Worm (Caenorhabditis elegans) whole organism, early embryonic: ENCODE data around the gene clec-73.

Source experiments
- B0310.2 ChIP-seq: sonication (generic microtip); optimal IDR thresholded peaks from 2 replicates; lab custom pipeline; 2016; ENCODE audit warnings: mild to moderate bottlenecking, missing genetic modification characterization, missing compliant biosample characterization
- F13C5.2 ChIP-seq: sonication (generic microtip); optimal IDR thresholded peaks from 2 replicates; lab custom pipeline; 2017; ENCODE audit warnings: mild to moderate bottlenecking, missing genetic modification characterization, inconsistent platforms, missing compliant biosample characterization
- aly-1 ChIP-seq: sonication (generic microtip); optimal IDR thresholded peaks from 2 replicates; lab custom pipeline; 2016; ENCODE audit warnings: missing genetic modification characterization, missing compliant biosample characterization
- ama-1 ChIP-seq: fragments of 150-350 bp; optimal IDR thresholded peaks from 2 replicates; lab custom pipeline; 2014
- ceh-13 ChIP-seq: fragments of 200-800 bp; sonication (Bioruptor generic); optimal IDR thresholded peaks from 2 replicates; lab custom pipeline; 2018; ENCODE audit warnings: mild to moderate bottlenecking, missing genetic modification characterization, missing compliant biosample characterization
- ceh-36 ChIP-seq: sonication (generic microtip); optimal IDR thresholded peaks from 2 replicates; lab custom pipeline; 2016; ENCODE audit warnings: missing genetic modification characterization, inconsistent platforms, missing compliant biosample characterization
- ets-7 ChIP-seq: sonication (generic microtip); optimal IDR thresholded peaks from 2 replicates; lab custom pipeline; 2016; ENCODE audit warnings: missing genotype, missing genetic modification characterization, missing compliant biosample characterization
- flt-1 ChIP-seq: fragments of 200-800 bp; sonication (Bioruptor generic); IDR thresholded peaks from 2 replicates; pipeline ENCODE4 v1.3.6; 2022; ENCODE audit warnings: missing genetic modification characterization, missing compliant biosample characterization
- hmbx-1 ChIP-seq: sonication (generic microtip); optimal IDR thresholded peaks from 2 replicates; lab custom pipeline; 2016; ENCODE audit warnings: mild to moderate bottlenecking, missing genetic modification characterization, missing compliant biosample characterization
- hmg-4 ChIP-seq: fragments of 200-800 bp; sonication (Bioruptor generic); optimal IDR thresholded peaks from 2 replicates; lab custom pipeline; 2018; ENCODE audit warnings: mild to moderate bottlenecking, missing genetic modification characterization, missing compliant biosample characterization
- hnd-1 ChIP-seq: sonication (generic microtip); optimal IDR thresholded peaks from 2 replicates; lab custom pipeline; 2016; ENCODE audit warnings: missing genetic modification characterization, missing compliant biosample characterization
- pes-1 ChIP-seq: fragments of 200-800 bp; sonication (Bioruptor generic); IDR thresholded peaks from 2 replicates; pipeline ENCODE4 v1.3.6; 2022; ENCODE audit warnings: missing genetic modification reagents, missing genetic modification characterization, missing compliant biosample characterization
- scrt-1 ChIP-seq: fragments of 200-800 bp; sonication (Bioruptor generic); IDR thresholded peaks from 2 replicates; pipeline ENCODE4 v1.3.6; 2022; ENCODE audit warnings: missing genetic modification characterization, missing compliant biosample characterization
- sea-1 ChIP-seq: fragments of 200-800 bp; sonication (Bioruptor generic); conservative IDR thresholded peaks from 2 replicates; pipeline ENCODE4 v1.3.6; 2022; ENCODE audit warnings: missing genetic modification characterization, missing compliant biosample characterization
- tbx-11 ChIP-seq: fragments of 200-800 bp; sonication (Bioruptor generic); IDR thresholded peaks from 2 replicates; pipeline ENCODE4 v1.3.6; 2022; ENCODE audit warnings: missing genetic modification characterization, missing compliant biosample characterization
- tbx-37 ChIP-seq: fragments of 200-800 bp; sonication (Bioruptor generic); conservative IDR thresholded peaks from 2 replicates; pipeline ENCODE4 v1.3.6; 2022; ENCODE audit warnings: missing genetic modification reagents, missing genetic modification characterization, missing compliant biosample characterization
- tra-4 ChIP-seq: sonication (generic microtip); optimal IDR thresholded peaks from 2 replicates; lab custom pipeline; 2017; ENCODE audit warnings: missing genetic modification characterization, missing compliant biosample characterization

The clec-73 gene

DNA sequence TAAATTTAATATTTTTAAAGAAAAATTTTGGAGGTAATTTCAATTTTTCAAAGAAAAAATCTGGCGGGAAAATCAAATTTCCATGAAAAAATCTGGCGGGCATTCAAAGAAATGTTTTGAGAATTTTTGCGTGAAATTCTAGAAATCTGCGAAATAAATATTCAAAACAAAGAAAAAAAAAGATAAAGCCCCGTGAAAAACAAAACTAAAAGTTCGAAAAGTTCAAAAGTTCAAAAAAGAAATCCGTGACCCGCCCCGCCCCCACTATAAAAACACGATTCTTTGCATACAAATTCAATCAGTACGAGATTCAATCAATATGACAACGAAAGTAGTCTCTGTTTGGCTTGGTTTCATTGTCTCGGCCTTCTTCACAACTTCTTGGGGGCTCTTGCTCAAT lies 17.1 kb upstream of the clec-73 start, which contains the start of gene clec-79:
clec-79 (plus strand) TSS at position 301 of the 400 bp plus-strand sequence.
- no peak for TF ChIP-seq B0310.2 (tag; lab: Kevin White, UChicago)
- TF ChIP-seq hnd-1 (tag; lab: Kevin White, UChicago): no peak
- TF ChIP-seq flt-1 (GFP tag; lab: Robert Waterston, UW): no peak
- no peak for TF ChIP-seq ets-7
- no peak for TF ChIP-seq ceh-36 (tag; lab: Kevin White, UChicago)
- TF ChIP-seq aly-1 (tag; lab: Kevin White, UChicago): no peak
- no peak for TF ChIP-seq pes-1 (GFP tag; lab: Robert Waterston, UW)
- no peak for TF ChIP-seq hmbx-1 (tag; lab: Kevin White, UChicago)
- TF ChIP-seq tbx-11 (GFP tag; lab: Robert Waterston, UW): no peak
- TF ChIP-seq ceh-13: no peak
- TF ChIP-seq tbx-37 (GFP tag; lab: Robert Waterston, UW): no peak
- TF ChIP-seq ama-1 (lab: Kevin White, UChicago): no peak
- TF ChIP-seq tra-4: no peak
- no peak for TF ChIP-seq hmg-4 (GFP tag; lab: Kevin White, UChicago)
- no peak for TF ChIP-seq scrt-1 (GFP tag; lab: Robert Waterston, UW)
- TF ChIP-seq F13C5.2 (tag; lab: Kevin White, UChicago): no peak
- TF ChIP-seq sea-1 (GFP tag; lab: Robert Waterston, UW): no peak

DNA sequence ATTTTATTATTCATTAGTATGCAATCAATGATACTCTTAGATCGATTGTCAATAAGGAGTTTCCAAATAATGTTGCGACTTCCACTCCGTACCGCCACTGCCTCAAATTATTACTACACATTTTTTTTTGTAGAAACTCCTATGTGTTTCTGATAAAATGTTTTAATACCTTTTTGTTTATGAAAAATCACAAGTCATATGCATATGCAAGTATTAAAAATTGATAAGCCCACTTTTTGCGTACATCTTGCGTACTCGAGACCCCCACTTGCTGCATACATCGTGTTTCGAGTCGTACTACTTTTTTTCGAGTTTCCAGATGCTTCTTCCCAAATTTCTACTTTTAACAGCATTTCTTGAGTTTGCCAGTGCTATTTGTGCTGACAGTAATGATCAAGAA lies 9.0 kb upstream of the clec-73 start, which contains the start of gene clec-76:
clec-76 (plus strand) TSS at position 234 of the 400 bp plus-strand sequence.
- TF ChIP-seq hmbx-1 (tag; lab: Kevin White, UChicago) (no peak), flt-1 (GFP tag; lab: Robert Waterston, UW) (no peak), pes-1 (GFP tag; lab: Robert Waterston, UW) (no peak), F13C5.2 (tag; lab: Kevin White, UChicago) (no peak), B0310.2 (tag; lab: Kevin White, UChicago) (no peak), hnd-1 (tag; lab: Kevin White, UChicago) (no peak), tbx-37 (GFP tag; lab: Robert Waterston, UW) (no peak), tra-4 (no peak), ets-7 (no peak), scrt-1 (GFP tag; lab: Robert Waterston, UW) (no peak), ceh-36 (tag; lab: Kevin White, UChicago) (no peak), ama-1 (lab: Kevin White, UChicago) (no peak), sea-1 (GFP tag; lab: Robert Waterston, UW) (no peak), aly-1 (tag; lab: Kevin White, UChicago) (no peak), tbx-11 (GFP tag; lab: Robert Waterston, UW) (no peak), ceh-13 (no peak), hmg-4 (GFP tag; lab: Kevin White, UChicago) (no peak)

DNA sequence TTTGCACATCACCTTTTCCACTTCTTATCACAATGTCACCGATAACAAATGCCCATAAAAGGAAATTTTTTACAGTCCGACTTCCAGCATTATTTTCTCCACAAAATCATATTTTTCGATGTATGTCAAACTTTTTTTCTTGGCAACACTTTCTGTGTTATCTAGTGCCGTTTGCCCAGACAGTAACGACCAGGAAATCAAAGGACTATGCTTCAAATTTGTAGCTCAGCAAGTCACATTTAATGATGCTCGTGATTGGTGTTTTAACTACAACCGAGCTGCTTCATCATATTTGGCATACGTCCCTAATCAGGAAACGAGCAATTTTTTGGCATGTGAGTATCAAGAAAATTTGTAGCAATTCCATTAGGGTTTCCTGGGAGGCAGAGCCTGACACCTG lies 7.5 kb upstream of the clec-73 start:
- no peak for TF ChIP-seq pes-1 (GFP tag; lab: Robert Waterston, UW)
- no peak for TF ChIP-seq tbx-37 (GFP tag; lab: Robert Waterston, UW)
- TF ChIP-seq hmg-4 (GFP tag; lab: Kevin White, UChicago): no peak
- no peak for TF ChIP-seq flt-1 (GFP tag; lab: Robert Waterston, UW)
- no peak for TF ChIP-seq sea-1 (GFP tag; lab: Robert Waterston, UW)
- no peak for TF ChIP-seq ceh-13
- TF ChIP-seq tra-4: no peak
- TF ChIP-seq ceh-36 (tag; lab: Kevin White, UChicago): no peak
- TF ChIP-seq hmbx-1 (tag; lab: Kevin White, UChicago): no peak

DNA sequence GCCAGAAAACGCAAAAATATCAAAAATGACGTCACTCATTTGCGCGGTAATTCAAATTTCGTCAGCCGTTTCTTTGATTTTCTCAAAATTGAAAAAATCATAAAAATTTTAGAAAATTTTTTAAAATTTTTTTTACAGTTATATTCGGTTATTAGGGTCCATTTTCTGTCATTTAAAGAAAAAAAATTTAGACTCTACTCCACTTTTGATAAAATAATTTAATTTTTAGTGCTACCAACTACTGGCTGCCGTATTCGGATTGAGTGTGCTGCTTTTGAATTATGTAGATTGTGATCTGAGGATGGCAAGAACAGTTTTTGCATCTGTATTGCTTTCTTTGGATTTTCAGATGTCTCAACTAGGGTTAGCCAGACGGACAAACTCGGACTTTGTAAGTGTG lies 6.6 kb upstream of the clec-73 start, which contains the start of gene Y46C8AM.1:
Y46C8AM.1 (plus strand) TSS at position 301 of the 400 bp plus-strand sequence.
- TF ChIP-seq B0310.2 (tag; lab: Kevin White, UChicago): no peak
- TF ChIP-seq tbx-37 (GFP tag; lab: Robert Waterston, UW): no peak
- TF ChIP-seq aly-1 (tag; lab: Kevin White, UChicago): no peak
- no peak for TF ChIP-seq ceh-13
- no peak for TF ChIP-seq hmg-4 (GFP tag; lab: Kevin White, UChicago)
- no peak for TF ChIP-seq pes-1 (GFP tag; lab: Robert Waterston, UW)
- no peak for TF ChIP-seq sea-1 (GFP tag; lab: Robert Waterston, UW)
- no peak for TF ChIP-seq hmbx-1 (tag; lab: Kevin White, UChicago)
- TF ChIP-seq F13C5.2 (tag; lab: Kevin White, UChicago): no peak
- no peak for TF ChIP-seq flt-1 (GFP tag; lab: Robert Waterston, UW)
- TF ChIP-seq ceh-36 (tag; lab: Kevin White, UChicago): no peak
- no peak for TF ChIP-seq ama-1 (lab: Kevin White, UChicago)
- no peak for TF ChIP-seq tra-4
- TF ChIP-seq hnd-1 (tag; lab: Kevin White, UChicago): no peak

DNA sequence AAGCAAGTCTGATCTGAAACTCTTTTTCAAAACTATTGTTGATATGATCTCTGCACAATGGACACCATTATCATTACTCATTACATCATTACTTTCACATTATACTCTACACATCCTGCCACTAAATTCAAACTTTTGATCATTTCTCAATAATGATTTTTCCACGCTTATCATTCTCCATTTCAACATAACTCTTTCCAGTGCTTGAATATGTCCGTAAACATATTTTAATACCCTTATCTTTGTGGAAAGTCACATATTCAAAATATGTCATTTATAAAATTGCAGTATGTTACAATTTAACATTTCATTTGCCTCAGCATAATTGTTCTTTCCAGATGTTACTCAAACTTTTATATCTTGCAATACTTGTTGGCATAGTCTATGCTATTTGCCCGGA lies 4.4 kb upstream of the clec-73 start, which contains the start of gene clec-75:
clec-75 (plus strand) TSS at position 339 of the 400 bp plus-strand sequence.
- TF ChIP-seq scrt-1 (GFP tag; lab: Robert Waterston, UW) (no peak), F13C5.2 (tag; lab: Kevin White, UChicago) (no peak)

DNA sequence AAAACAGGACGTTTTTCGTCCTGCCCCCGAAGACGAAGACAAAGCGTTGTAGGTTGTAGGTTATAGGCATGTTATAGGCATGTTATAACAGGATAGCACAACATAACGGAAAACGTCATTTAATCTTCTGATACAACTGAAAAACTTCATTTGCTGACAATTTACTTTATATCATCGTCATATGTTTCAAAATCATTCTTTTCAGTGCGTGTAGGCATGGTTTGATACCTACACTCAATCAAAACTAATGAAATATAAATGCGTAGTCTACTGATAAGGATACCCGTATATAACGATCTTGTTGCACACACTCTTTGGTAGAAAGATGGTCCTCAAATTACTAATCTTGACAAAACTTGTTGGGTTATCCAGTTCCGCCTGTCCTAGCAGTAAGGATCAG lies 710 bp upstream of the clec-73 start, which contains the start of gene clec-74:
clec-74 (plus strand) TSS at position 301 of the 400 bp plus-strand sequence.
- TF ChIP-seq aly-1 (tag; lab: Kevin White, UChicago) (no peak), flt-1 (GFP tag; lab: Robert Waterston, UW) (no peak), tbx-37 (GFP tag; lab: Robert Waterston, UW) (no peak), ceh-13 (no peak), sea-1 (GFP tag; lab: Robert Waterston, UW) (no peak), tra-4 (no peak), hmbx-1 (tag; lab: Kevin White, UChicago) (no peak), B0310.2 (tag; lab: Kevin White, UChicago) (no peak)

DNA sequence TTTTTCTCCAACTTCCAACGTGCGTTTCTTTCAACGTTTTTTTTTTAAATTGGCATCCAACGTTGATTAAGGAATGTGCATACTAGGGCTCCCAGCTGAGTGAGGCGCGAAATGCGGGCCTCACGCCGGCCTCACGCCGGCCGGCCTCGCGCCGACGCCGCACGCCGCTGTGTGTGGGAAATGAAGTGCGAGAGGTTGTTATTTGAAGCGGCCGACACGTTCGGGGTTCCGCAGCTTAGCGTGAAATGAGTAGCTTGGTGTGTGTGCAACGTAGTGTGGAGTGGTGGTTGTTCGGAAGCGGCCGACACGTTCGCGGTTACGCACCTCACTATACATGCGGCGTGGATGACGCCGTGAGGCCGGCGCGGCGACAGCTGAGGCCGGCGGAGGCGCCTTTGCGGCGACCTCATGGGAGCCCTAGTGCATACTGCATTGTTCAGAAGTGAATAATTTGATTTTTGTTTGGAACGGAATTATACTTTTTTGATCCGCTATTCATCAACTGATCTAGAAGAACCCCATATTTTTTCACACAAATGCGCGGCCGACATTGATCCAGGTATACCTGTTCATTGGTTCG lies 8.5 kb downstream of the clec-73 start:
- 0 out of 2 replicates have a peak, but pooled peaks have one; percentile 32 for TF ChIP-seq scrt-1 (GFP tag; lab: Robert Waterston, UW)
